Worm (Caenorhabditis elegans) whole organism, L1 larva: ENCODE results near the gene C47D12.5.

Source experiments
- aly-2 ChIP-seq: fragments of 150-350 bp; optimal IDR thresholded peaks from 2 replicates; lab custom pipeline; 2014; ENCODE audit warnings: missing biosample characterization, missing genetic modification characterization
- ama-1 ChIP-seq: fragments of 150-350 bp; optimal IDR thresholded peaks from 2 replicates; lab custom pipeline; 2014
- ceh-82 ChIP-seq, 3 experiments: fragments of 150-350 bp in 1 of 3; sonication (generic microtip) in 2 of 3; optimal IDR thresholded peaks; 2 replicates each; lab custom pipeline; 2014 to 2017; ENCODE audit warnings: missing biosample characterization in 3 of 3, missing genetic modification characterization in 3 of 3
- isw-1 ChIP-seq: fragments of 200-800 bp; sonication (Bioruptor generic); IDR thresholded peaks from 2 replicates; pipeline ENCODE4 v1.3.6; 2022; ENCODE audit warnings: missing genetic modification characterization, missing compliant biosample characterization
- lsy-2 ChIP-seq, 2 experiments: fragments of 150-350 bp; optimal IDR thresholded peaks; 2 replicates each; lab custom pipeline; 2014; ENCODE audit warnings: missing biosample characterization in 2 of 2, missing genetic modification characterization in 2 of 2
- nhr-11 ChIP-seq: fragments of 150-350 bp; optimal IDR thresholded peaks from 2 replicates; lab custom pipeline; 2014; ENCODE audit warnings: missing biosample characterization, missing genetic modification characterization
- nhr-71 ChIP-seq: sonication (generic microtip); optimal IDR thresholded peaks from 2 replicates; lab custom pipeline; 2016; ENCODE audit warnings: mild to moderate bottlenecking, missing genetic modification characterization, moderate library complexity, missing compliant biosample characterization
- nhr-76 ChIP-seq: sonication (generic microtip); optimal IDR thresholded peaks from 2 replicates; lab custom pipeline; 2017; ENCODE audit warnings: missing biosample characterization, missing genetic modification characterization
- nhr-77 ChIP-seq: fragments of 150-350 bp; optimal IDR thresholded peaks from 2 replicates; lab custom pipeline; 2014; ENCODE audit warnings: missing biosample characterization, missing genetic modification characterization
- pqm-1 ChIP-seq: sonication (generic microtip); optimal IDR thresholded peaks from 3 replicates; lab custom pipeline; 2017; ENCODE audit warnings: missing biosample characterization, missing genetic modification characterization
- unc-62 ChIP-seq: fragments of 150-350 bp; optimal IDR thresholded peaks from 2 replicates; lab custom pipeline; 2014; ENCODE audit warnings: missing biosample characterization, missing genetic modification reagents, missing genetic modification characterization
- ztf-11 ChIP-seq, 2 experiments: sonication (generic microtip); optimal IDR thresholded peaks; 2 replicates each; lab custom pipeline; 2016 to 2017; ENCODE audit warnings: missing genetic modification characterization in 2 of 2, missing biosample characterization in 1 of 2, missing compliant biosample characterization in 1 of 2
- ztf-4 ChIP-seq: fragments of 150-350 bp; optimal IDR thresholded peaks from 2 replicates; lab custom pipeline; 2014; ENCODE audit warnings: missing biosample characterization, missing genetic modification characterization

- TF ChIP-seq ztf-4 (tag; lab: Kevin White, UChicago) (no peak), nhr-76 (tag; lab: Kevin White, UChicago) (no peak), ama-1 (lab: Kevin White, UChicago) (no peak), unc-62 (GFP tag; lab: Kevin White, UChicago) (no peak), aly-2 (tag; lab: Kevin White, UChicago) (no peak), pqm-1 (tag; lab: Kevin White, UChicago) (no peak), isw-1 (GFP tag; lab: Robert Waterston, UW) (no peak), ceh-82 (tag; optimal IDR thresholded peaks at IDR 0.05; lab: Kevin White, UChicago) (peak in 1 of 3 experiments; percentile 41), ztf-11 (tag; optimal IDR thresholded peaks at IDR 0.05; lab: Kevin White, UChicago) (no peak), nhr-11 (tag; lab: Kevin White, UChicago) (no peak), nhr-71 (peak; percentile 72), nhr-77 (tag; lab: Kevin White, UChicago) (no peak), lsy-2 (tag; optimal IDR thresholded peaks at IDR 0.05; lab: Kevin White, UChicago) (peak; percentile 23 to 44)
These were observed 39.3 kb upstream of the C47D12.5 start for ce11 chrII:11724362-11724761.
